Fruit fly (Drosophila melanogaster) S2 (cell line): ENCODE measurements around the gene CG15034.

ENCODE experiments used
- CG8478 ChIP-seq: fragments of >200 bp; optimal IDR thresholded peaks from 2 replicates; lab custom pipeline; 2018
- CTCF ChIP-seq, 2 experiments: fragments of >200 bp; optimal IDR thresholded peaks; 2 replicates each; lab custom pipeline; 2018

- TF ChIP-seq CTCF (optimal IDR thresholded peaks at IDR 0.05; lab: Kevin White, UChicago) (peak; percentile 83 to 86), CG8478 (lab: Kevin White, UChicago) (no peak)
Measured at dm6 chrX:7349963-7350362, 2.7 kb upstream of the CG15034 start.
